Worm (Caenorhabditis elegans): ENCODE measurements around the gene F49C12.4.
"Not testable (repeated sequence)": the region's sequence is repeated elsewhere in the genome, so short reads cannot be mapped to it uniquely, and the experiment has no call there.

DNA sequence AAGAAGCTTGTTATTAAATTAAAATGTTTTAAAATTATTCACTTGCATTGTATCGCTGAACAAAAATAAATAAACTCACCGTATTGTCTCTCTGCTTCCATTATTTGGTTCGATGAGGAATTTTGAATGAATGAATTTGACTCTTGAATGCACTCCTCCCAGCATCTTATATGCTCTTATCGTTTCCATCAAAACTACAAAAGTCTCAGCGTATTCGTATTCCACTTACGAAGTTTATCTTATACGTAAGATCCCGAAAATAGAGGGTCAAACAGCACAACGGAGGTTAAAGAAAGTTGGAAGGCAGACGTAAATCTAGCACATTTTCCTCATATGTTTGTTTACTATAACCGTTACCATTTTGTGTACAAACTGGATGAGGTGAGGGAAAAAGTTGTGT, 17.6 kb downstream of the F49C12.4 start, which contains the start of gene nhr-267:
- TF ChIP-seq cog-1 (tag; optimal IDR thresholded peaks at IDR 0.05); med-1 (GFP tag; optimal IDR thresholded peaks at IDR 0.05; ENCODE audit: insufficient read depth); T22C8.4 (GFP tag; IDR thresholded peaks at IDR 0.05); ztf-29 (GFP tag; IDR thresholded peaks at IDR 0.05); tab-1 (GFP tag; IDR thresholded peaks at IDR 0.05); flt-1 (GFP tag; IDR thresholded peaks at IDR 0.05); ztf-23 (GFP tag; IDR thresholded peaks at IDR 0.05); ref-1 (GFP tag; conservative IDR thresholded peaks at IDR 0.05); klf-2 (GFP tag; conservative IDR thresholded peaks at IDR 0.05): not testable (repeated sequence)

All from whole organism, midembryonic.